Worm (Caenorhabditis elegans): ENCODE data around the gene ndab-1.

- TF ChIP-seq pha-4 (tag; optimal IDR thresholded peaks at IDR 0.05) (no peak), nhr-237 (tag; optimal IDR thresholded peaks at IDR 0.05) (no peak), nhr-12 (tag; optimal IDR thresholded peaks at IDR 0.05) (no peak), nhr-28 (tag; optimal IDR thresholded peaks at IDR 0.05) (no peak), lin-32 (GFP tag; optimal IDR thresholded peaks at IDR 0.05) (no peak), M03D4.4 (tag; optimal IDR thresholded peaks at IDR 0.05) (no peak), snpc-4 (tag; optimal IDR thresholded peaks at IDR 0.05) (no peak), unc-62 (GFP tag; optimal IDR thresholded peaks at IDR 0.05) (no peak), mls-2 (tag; optimal IDR thresholded peaks at IDR 0.05) (no peak), sptf-1 (tag; optimal IDR thresholded peaks at IDR 0.05) (no peak)
Measured at ce11 chrIII:11881549-11881948, 34.0 kb downstream of the ndab-1 start.

Measured in whole organism, mixed stage, embryonic.